Fruit fly (Drosophila melanogaster) whole organism, adult: ENCODE measurements around the gene CG7772.

Source experiments
- CG11617 ChIP-seq: fragments of 200-800 bp; sonication (Bioruptor generic); optimal IDR thresholded peaks from 2 replicates; lab custom pipeline; 2017; ENCODE audit warnings: mild to moderate bottlenecking, missing biosample characterization, missing genetic modification reagents, missing genetic modification characterization
- CG12768 ChIP-seq: fragments of 200-800 bp; sonication (Bioruptor generic); optimal IDR thresholded peaks from 2 replicates; lab custom pipeline; 2017; ENCODE audit warnings: missing biosample characterization, missing genetic modification characterization, mild to moderate bottlenecking, moderate library complexity, missing genetic modification reagents
- CG14711 ChIP-seq: fragments of 200-800 bp; sonication (Bioruptor generic); optimal IDR thresholded peaks from 2 replicates; lab custom pipeline; 2018; ENCODE audit warnings: missing biosample characterization, mild to moderate bottlenecking, missing genetic modification characterization, moderate library complexity
- CG1620 ChIP-seq: fragments of 200-800 bp; sonication (Bioruptor generic); optimal IDR thresholded peaks from 2 replicates; lab custom pipeline; 2016; ENCODE audit warnings: missing biosample characterization, missing genetic modification characterization
- CG33017 ChIP-seq: fragments of 200-800 bp; sonication (Bioruptor generic); optimal IDR thresholded peaks from 2 replicates; lab custom pipeline; 2018; ENCODE audit warnings: missing biosample characterization, mild to moderate bottlenecking, missing genetic modification characterization, moderate library complexity
- CG5204 ChIP-seq: fragments of 200-800 bp; sonication (Bioruptor generic); optimal IDR thresholded peaks from 2 replicates; lab custom pipeline; 2016; ENCODE audit warnings: missing biosample characterization, missing genetic modification characterization
- CG7045 ChIP-seq: fragments of 200-800 bp; sonication (Bioruptor generic); optimal IDR thresholded peaks from 2 replicates; lab custom pipeline; 2017; ENCODE audit warnings: missing biosample characterization, mild to moderate bottlenecking, missing genetic modification characterization
- CG7101 ChIP-seq: fragments of 200-800 bp; sonication (Bioruptor generic); optimal IDR thresholded peaks from 2 replicates; lab custom pipeline; 2018; ENCODE audit warnings: missing biosample characterization, mild to moderate bottlenecking, missing genetic modification characterization, moderate library complexity
- Clk ChIP-seq: fragments of 200-800 bp; sonication (Bioruptor generic); optimal IDR thresholded peaks from 2 replicates; lab custom pipeline; 2017; ENCODE audit warnings: missing biosample characterization, missing genetic modification characterization
- Crg-1 ChIP-seq: fragments of 200-800 bp; sonication (Bioruptor generic); optimal IDR thresholded peaks from 2 replicates; lab custom pipeline; 2016; ENCODE audit warnings: missing biosample characterization, missing genetic modification characterization
- Hr96 ChIP-seq: fragments of 200-800 bp; sonication (Bioruptor generic); optimal IDR thresholded peaks from 2 replicates; lab custom pipeline; 2016; ENCODE audit warnings: missing biosample characterization, missing genetic modification characterization
- Mnt ChIP-seq: fragments of 200-800 bp; sonication (Bioruptor generic); optimal IDR thresholded peaks from 2 replicates; lab custom pipeline; 2016; ENCODE audit warnings: missing biosample characterization, mild to moderate bottlenecking, missing genetic modification characterization
- bab1 ChIP-seq: fragments of 200-800 bp; sonication (Bioruptor generic); optimal IDR thresholded peaks from 3 replicates; lab custom pipeline; 2019; ENCODE audit warnings: missing biosample characterization, mild to moderate bottlenecking, missing genetic modification characterization, moderate library complexity
- cic ChIP-seq: fragments of 200-800 bp; sonication (Bioruptor generic); optimal IDR thresholded peaks from 2 replicates; lab custom pipeline; 2017; ENCODE audit warnings: missing biosample characterization, mild to moderate bottlenecking, missing genetic modification characterization, moderate library complexity
- cnc ChIP-seq, 2 experiments: fragments of >200 bp; optimal IDR thresholded peaks; 2 replicates each; lab custom pipeline; 2017
- kay ChIP-seq: fragments of 200-800 bp; sonication (Bioruptor generic); peaks from one replicate; lab custom pipeline; 2016; ENCODE audit warnings: missing biosample characterization, missing genetic modification characterization, borderline replicate concordance
- ovo ChIP-seq: fragments of 200-800 bp; sonication (Bioruptor generic); optimal IDR thresholded peaks from 2 replicates; lab custom pipeline; 2016; ENCODE audit warnings: missing biosample characterization, missing genetic modification characterization
- pad ChIP-seq: fragments of 200-800 bp; sonication (Bioruptor generic); optimal IDR thresholded peaks from 3 replicates; lab custom pipeline; 2017; ENCODE audit warnings: missing biosample characterization, missing genetic modification characterization, mild to moderate bottlenecking, moderate library complexity, missing genetic modification reagents
- tj ChIP-seq: fragments of 200-800 bp; sonication (Bioruptor generic); optimal IDR thresholded peaks from 3 replicates; lab custom pipeline; 2017; ENCODE audit warnings: missing biosample characterization, mild to moderate bottlenecking, missing genetic modification characterization, moderate library complexity
- toe ChIP-seq: fragments of 200-800 bp; sonication (Bioruptor generic); optimal IDR thresholded peaks from 2 replicates; lab custom pipeline; 2016; ENCODE audit warnings: missing biosample characterization, missing genetic modification characterization

Gene CG7772

DNA sequence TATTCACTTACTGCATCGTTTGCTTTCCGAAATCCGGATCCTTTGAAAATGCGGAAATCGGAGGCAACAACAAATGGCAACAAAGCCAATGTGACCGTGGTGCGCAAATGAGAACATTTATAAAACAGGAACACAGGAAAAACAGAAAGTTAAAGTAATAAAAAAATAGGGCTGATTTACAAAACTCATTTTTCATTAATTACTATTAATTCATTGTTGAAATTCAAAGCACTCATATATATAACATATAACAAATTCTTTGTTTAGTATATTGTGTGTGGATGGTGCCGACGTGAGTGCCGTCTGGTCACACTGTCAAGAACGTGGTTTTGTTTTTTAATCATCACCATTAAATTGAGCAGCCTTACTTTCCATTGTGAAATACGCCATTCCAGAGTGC, 46.4 kb downstream of the CG7772 start, which contains the start of the genes Arp8 and CG6769:
Arp8 (minus strand) TSS at position 90 of the 400 bp plus-strand sequence.
CG6769 (plus strand) TSS at position 292 of the 400 bp plus-strand sequence.
- TF ChIP-seq CG11617 (GFP tag; lab: Kevin White, UChicago) (peak; percentile 54), CG5204 (GFP tag; lab: Kevin White, UChicago) (no peak), cic (no peak), Hr96 (GFP tag; lab: Kevin White, UChicago) (no peak), CG7045 (no peak), pad (GFP tag; lab: Kevin White, UChicago) (no peak), Clk (GFP tag; lab: Kevin White, UChicago) (no peak), CG33017 (tag; lab: Kevin White, UChicago) (no peak), toe (peak; percentile 22), CG12768 (no peak), Crg-1 (GFP tag; lab: Kevin White, UChicago) (peak; percentile 7), CG14711 (peak; percentile 54), Mnt (peak; percentile 89), kay (GFP tag; lab: Kevin White, UChicago) (no peak), cnc (optimal IDR thresholded peaks at IDR 0.05; lab: Kevin White, UChicago) (no peak), bab1 (GFP tag; lab: Kevin White, UChicago) (peak; percentile 10), ovo (GFP tag; lab: Kevin White, UChicago) (no peak), tj (peak; percentile 6), CG1620 (GFP tag; lab: Kevin White, UChicago) (peak; percentile 29), CG7101 (tag; lab: Kevin White, UChicago) (peak; percentile 48)

DNA sequence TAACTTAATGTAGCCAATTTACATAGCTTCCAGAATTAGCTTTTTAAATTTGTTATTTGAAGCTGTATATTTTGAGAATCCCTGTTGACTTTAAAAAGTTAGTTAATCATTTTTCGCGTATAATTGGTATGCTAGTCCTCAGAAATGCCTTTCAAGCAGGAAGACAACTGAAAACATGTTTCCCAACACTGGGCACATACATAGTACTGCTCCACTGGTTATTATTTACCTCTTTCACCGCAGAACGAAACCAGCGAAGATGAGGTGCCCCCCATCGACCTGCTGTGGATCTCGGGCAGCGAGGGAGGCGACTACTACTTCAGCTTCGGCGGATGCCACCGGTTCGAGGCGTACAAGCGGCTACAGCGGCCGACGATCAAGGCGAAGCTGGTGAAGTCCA, 49.3 kb downstream of the CG7772 start:
- TF ChIP-seq tj (no peak), CG1620 (GFP tag; lab: Kevin White, UChicago) (no peak), cnc (optimal IDR thresholded peaks at IDR 0.05; lab: Kevin White, UChicago) (no peak), pad (GFP tag; lab: Kevin White, UChicago) (no peak), cic (no peak), CG7101 (tag; lab: Kevin White, UChicago) (no peak), Crg-1 (GFP tag; lab: Kevin White, UChicago) (no peak), Clk (GFP tag; lab: Kevin White, UChicago) (no peak), CG7045 (no peak), CG11617 (GFP tag; lab: Kevin White, UChicago) (no peak), CG5204 (GFP tag; lab: Kevin White, UChicago) (no peak), CG33017 (tag; lab: Kevin White, UChicago) (no peak), toe (no peak), CG12768 (no peak), Hr96 (GFP tag; lab: Kevin White, UChicago) (no peak), Mnt (no peak), ovo (GFP tag; lab: Kevin White, UChicago) (no peak), CG14711 (no peak), kay (GFP tag; lab: Kevin White, UChicago) (no peak), bab1 (GFP tag; lab: Kevin White, UChicago) (no peak)

- TF ChIP-seq pad (GFP tag; lab: Kevin White, UChicago) (peak; percentile 51), bab1 (GFP tag; lab: Kevin White, UChicago) (peak; percentile 25), CG11617 (GFP tag; lab: Kevin White, UChicago) (peak; percentile 60), CG33017 (tag; lab: Kevin White, UChicago) (no peak), toe (peak; percentile 64), Crg-1 (GFP tag; lab: Kevin White, UChicago) (no peak), CG7045 (no peak), CG14711 (peak; percentile 89), ovo (GFP tag; lab: Kevin White, UChicago) (peak; percentile 34), CG7101 (tag; lab: Kevin White, UChicago) (peak; percentile 35), Mnt (peak; percentile 59), CG1620 (GFP tag; lab: Kevin White, UChicago) (peak; percentile 54), cic (peak; percentile 45), tj (peak; percentile 49)
These were observed 50.4 kb downstream of the CG7772 start, which contains the start of gene Srx for dm6 chrX:17856458-17857277. TSS of gene Srx (plus strand) at chrX:17856974.
